Fruit fly (Drosophila melanogaster) whole organism, pupa: ENCODE measurements around the gene RluA-1.

ENCODE experiments used
- CG10348 ChIP-seq: fragments of 200-800 bp; sonication (Bioruptor generic); IDR thresholded peaks from 2 replicates; pipeline ENCODE4 v1.3.6; 2022; ENCODE audit warnings: missing biosample characterization, missing genetic modification characterization
- CG12605 ChIP-seq: fragments of 200-800 bp; sonication (Bioruptor generic); IDR thresholded peaks from 2 replicates; pipeline ENCODE4 v1.3.6; 2022; ENCODE audit warnings: missing biosample characterization, missing genetic modification characterization
- CG13204 ChIP-seq: fragments of 200-800 bp; sonication (Bioruptor generic); optimal IDR thresholded peaks from 2 replicates; lab custom pipeline; 2018; ENCODE audit warnings: missing biosample characterization, mild to moderate bottlenecking, missing genetic modification characterization, moderate library complexity
- CG14655 ChIP-seq: fragments of 200-800 bp; sonication (Bioruptor generic); optimal IDR thresholded peaks from 3 replicates; lab custom pipeline; 2017; ENCODE audit warnings: mild to moderate bottlenecking, missing biosample characterization, missing genetic modification reagents, missing genetic modification characterization
- CG15710 ChIP-seq: fragments of 200-800 bp; sonication (Bioruptor generic); optimal IDR thresholded peaks from 2 replicates; lab custom pipeline; 2018; ENCODE audit warnings: missing biosample characterization, mild to moderate bottlenecking, missing genetic modification characterization, moderate library complexity
- CG17806 ChIP-seq: fragments of 200-800 bp; sonication (Bioruptor generic); optimal IDR thresholded peaks from 2 replicates; lab custom pipeline; 2018; ENCODE audit warnings: missing biosample characterization, mild to moderate bottlenecking, missing genetic modification characterization, moderate library complexity
- CG32121 ChIP-seq: fragments of 200-800 bp; sonication (Bioruptor generic); IDR thresholded peaks from 2 replicates; pipeline ENCODE4 v1.3.6; 2022; ENCODE audit warnings: missing biosample characterization, missing genetic modification characterization
- CG34367 ChIP-seq: fragments of 200-800 bp; sonication (Bioruptor generic); optimal IDR thresholded peaks from 2 replicates; lab custom pipeline; 2018; ENCODE audit warnings: missing biosample characterization, mild to moderate bottlenecking, missing genetic modification characterization
- CG4496 ChIP-seq: fragments of 200-800 bp; sonication (Bioruptor generic); IDR thresholded peaks from 3 replicates; pipeline ENCODE4 v1.3.6; 2022; ENCODE audit warnings: missing biosample characterization, missing genetic modification characterization
- CG8159 ChIP-seq: fragments of 200-800 bp; sonication (Bioruptor generic); optimal IDR thresholded peaks from 3 replicates; lab custom pipeline; 2018; ENCODE audit warnings: missing biosample characterization, mild to moderate bottlenecking, missing genetic modification characterization, moderate library complexity
- CG8301 ChIP-seq: fragments of 200-800 bp; sonication (Bioruptor generic); optimal IDR thresholded peaks from 2 replicates; lab custom pipeline; 2018; ENCODE audit warnings: missing biosample characterization, mild to moderate bottlenecking, missing genetic modification characterization
- CG9948 ChIP-seq: fragments of 200-800 bp; sonication (Bioruptor generic); optimal IDR thresholded peaks from 2 replicates; lab custom pipeline; 2018; ENCODE audit warnings: missing biosample characterization, mild to moderate bottlenecking, missing genetic modification characterization, moderate library complexity
- D1 ChIP-seq: fragments of 200-800 bp; sonication (Bioruptor generic); optimal IDR thresholded peaks from 2 replicates; lab custom pipeline; 2018; ENCODE audit warnings: missing biosample characterization, mild to moderate bottlenecking, missing genetic modification characterization, moderate library complexity
- EcR ChIP-seq: fragments of 200-800 bp; sonication (Bioruptor generic); optimal IDR thresholded peaks from 3 replicates; lab custom pipeline; 2019; ENCODE audit warnings: missing biosample characterization, missing genetic modification characterization, mild to moderate bottlenecking, moderate library complexity, missing genetic modification reagents
- Ets98B ChIP-seq: fragments of 200-800 bp; sonication (Bioruptor generic); IDR thresholded peaks from 2 replicates; pipeline ENCODE4 v1.3.6; 2022; ENCODE audit warnings: missing biosample characterization, missing genetic modification characterization
- Pif1A ChIP-seq: fragments of 200-800 bp; sonication (Bioruptor generic); optimal IDR thresholded peaks from 3 replicates; lab custom pipeline; 2016; ENCODE audit warnings: missing biosample characterization, missing genetic modification characterization
- Pif1B ChIP-seq: fragments of 200-800 bp; sonication (Bioruptor generic); optimal IDR thresholded peaks from 3 replicates; lab custom pipeline; 2016; ENCODE audit warnings: missing biosample characterization, missing genetic modification characterization
- Snoo ChIP-seq: fragments of 200-800 bp; sonication (Bioruptor generic); optimal IDR thresholded peaks from 3 replicates; lab custom pipeline; 2017; ENCODE audit warnings: missing biosample characterization, mild to moderate bottlenecking, missing genetic modification characterization, inconsistent platforms
- fd96Ca ChIP-seq: fragments of 200-800 bp; sonication (Bioruptor generic); IDR thresholded peaks from 3 replicates; pipeline ENCODE4 v1.3.6; 2022; ENCODE audit warnings: missing biosample characterization, missing genetic modification characterization
- gl ChIP-seq: fragments of 200-800 bp; sonication (Bioruptor generic); optimal IDR thresholded peaks from 2 replicates; lab custom pipeline; 2018; ENCODE audit warnings: missing biosample characterization, mild to moderate bottlenecking, missing genetic modification characterization
- rn ChIP-seq: fragments of 200-800 bp; sonication (Bioruptor generic); IDR thresholded peaks from 2 replicates; pipeline ENCODE4 v1.3.6; 2022; ENCODE audit warnings: missing biosample characterization, missing genetic modification characterization

RluA-1 gene

dm6 chr2L:10474268-10474678, at the start of gene RluA-1:
TSS of gene RluA-1 (minus strand) at chr2L:10474349.
- peak; percentile 95 for TF ChIP-seq D1
- peak; percentile 99 for TF ChIP-seq fd96Ca
- TF ChIP-seq EcR (GFP tag; lab: Kevin White, UChicago) = no peak
- TF ChIP-seq CG14655 (GFP tag; lab: Kevin White, UChicago) = peak; percentile 99
- peak; percentile 97 for TF ChIP-seq CG15710 (tag; lab: Kevin White, UChicago)
- peak; percentile 99 for TF ChIP-seq Ets98B (GFP tag; lab: Robert Waterston, UW)
- peak; percentile 98 for TF ChIP-seq CG9948 (tag; lab: Kevin White, UChicago)
- TF ChIP-seq rn = peak; percentile 96
- no peak for TF ChIP-seq CG13204
- peak; percentile 98 for TF ChIP-seq CG8159 (tag; lab: Kevin White, UChicago)
- TF ChIP-seq gl (tag; lab: Kevin White, UChicago) = peak; percentile 92
- peak; percentile 86 for TF ChIP-seq CG10348
- TF ChIP-seq CG8301 (tag; lab: Kevin White, UChicago) = peak; percentile 98
- TF ChIP-seq CG34367 (tag; lab: Kevin White, UChicago) = peak; percentile 96
- TF ChIP-seq CG4496 = peak; percentile 99
- TF ChIP-seq Pif1A = peak; percentile 92
- TF ChIP-seq CG32121 (GFP tag; lab: Robert Waterston, UW) = peak; percentile 99
- peak; percentile 98 for TF ChIP-seq Pif1B (GFP tag; lab: Kevin White, UChicago)
- TF ChIP-seq Snoo (tag; lab: Kevin White, UChicago) = peak; percentile 85
- TF ChIP-seq CG17806 (tag; lab: Kevin White, UChicago) = peak; percentile 98
- peak; percentile 98 for TF ChIP-seq CG12605

dm6 chr2L:10522174-10522893, 48.2 kb upstream of the RluA-1 start:
- TF ChIP-seq CG8159 (tag; lab: Kevin White, UChicago) (peak; percentile 28), CG8301 (tag; lab: Kevin White, UChicago) (peak; percentile 13), Pif1B (GFP tag; lab: Kevin White, UChicago) (no peak), CG34367 (tag; lab: Kevin White, UChicago) (no peak), CG15710 (tag; lab: Kevin White, UChicago) (peak; percentile 6), fd96Ca (0 out of 3 replicates have a peak, but pooled peaks have one; percentile 19), CG32121 (GFP tag; lab: Robert Waterston, UW) (peak; percentile 23; the same call in 1 of the 2 replicates), CG4496 (0 out of 3 replicates have a peak, but pooled peaks have one; percentile 12), CG14655 (GFP tag; lab: Kevin White, UChicago) (peak; percentile 41), CG9948 (tag; lab: Kevin White, UChicago) (peak; percentile 8)

- no peak for TF ChIP-seq CG10348
- TF ChIP-seq CG8301 (tag; lab: Kevin White, UChicago) = peak; percentile 75
- peak; percentile 72 for TF ChIP-seq D1
- peak; percentile 87 for TF ChIP-seq CG4496
- TF ChIP-seq Pif1A = peak; percentile 84
- peak; percentile 77 for TF ChIP-seq gl (tag; lab: Kevin White, UChicago)
- peak; percentile 84 for TF ChIP-seq CG34367 (tag; lab: Kevin White, UChicago)
- TF ChIP-seq Ets98B (GFP tag; lab: Robert Waterston, UW) = peak; percentile 83
- TF ChIP-seq CG17806 (tag; lab: Kevin White, UChicago) = peak; percentile 88
- peak; percentile 59; the same call in 2 of the 3 replicates for TF ChIP-seq fd96Ca
- TF ChIP-seq rn = peak; percentile 25; the same call in 1 of the 2 replicates
- peak; percentile 78 for TF ChIP-seq CG14655 (GFP tag; lab: Kevin White, UChicago)
- TF ChIP-seq CG13204 = peak; percentile 38
- peak; percentile 84 for TF ChIP-seq Snoo (tag; lab: Kevin White, UChicago)
- peak; percentile 89 for TF ChIP-seq CG8159 (tag; lab: Kevin White, UChicago)
- peak; percentile 69; the same call in 1 of the 2 replicates for TF ChIP-seq CG12605
- TF ChIP-seq EcR (GFP tag; lab: Kevin White, UChicago) = peak; percentile 25
- peak; percentile 80 for TF ChIP-seq CG9948 (tag; lab: Kevin White, UChicago)
- peak; percentile 74 for TF ChIP-seq CG32121 (GFP tag; lab: Robert Waterston, UW)
- TF ChIP-seq CG15710 (tag; lab: Kevin White, UChicago) = peak; percentile 92
- peak; percentile 86 for TF ChIP-seq Pif1B (GFP tag; lab: Kevin White, UChicago)
Measured at dm6 chr2L:10519225-10519624, 45.1 kb upstream of the RluA-1 start.

dm6 chr2L:10517085-10517484, 42.9 kb upstream of the RluA-1 start, which contains the start of the genes Fatp1 and Lrr47:
TSS of gene Fatp1 (minus strand) at chr2L:10517218.
TSS of gene Lrr47 (plus strand) at chr2L:10517335.
- TF ChIP-seq CG12605 (peak; percentile 9; the same call in 1 of the 2 replicates), CG14655 (GFP tag; lab: Kevin White, UChicago) (no peak), CG8159 (tag; lab: Kevin White, UChicago) (peak; percentile 8), Snoo (tag; lab: Kevin White, UChicago) (no peak), CG17806 (tag; lab: Kevin White, UChicago) (no peak), rn (no peak), CG10348 (no peak)

- TF ChIP-seq CG8159 (tag; lab: Kevin White, UChicago) (no peak), CG13204 (peak; percentile 24), Pif1B (GFP tag; lab: Kevin White, UChicago) (peak; percentile 54), fd96Ca (peak; percentile 46; the same call in 1 of the 3 replicates), CG32121 (GFP tag; lab: Robert Waterston, UW) (peak; percentile 52; the same call in 1 of the 2 replicates), CG15710 (tag; lab: Kevin White, UChicago) (no peak), CG12605 (peak; percentile 16; the same call in 1 of the 2 replicates), CG34367 (tag; lab: Kevin White, UChicago) (no peak), rn (0 out of 2 replicates have a peak, but pooled peaks have one; percentile 5), Ets98B (GFP tag; lab: Robert Waterston, UW) (peak; percentile 59; the same call in 1 of the 2 replicates), Pif1A (peak; percentile 14), CG14655 (GFP tag; lab: Kevin White, UChicago) (no peak), EcR (GFP tag; lab: Kevin White, UChicago) (peak; percentile 71), Snoo (tag; lab: Kevin White, UChicago) (no peak), CG4496 (no peak; the same call in 2 of the 3 replicates), gl (tag; lab: Kevin White, UChicago) (peak; percentile 27), CG17806 (tag; lab: Kevin White, UChicago) (no peak), CG10348 (no peak), CG8301 (tag; lab: Kevin White, UChicago) (peak; percentile 14), D1 (no peak)
- TF ChIP-seq, all 21 proteins: peak for 11
Measured at dm6 chr2L:10516470-10517048, 42.4 kb upstream of the RluA-1 start.
